Fruit fly (Drosophila melanogaster) whole organism, wandering third instar larva: ENCODE results near the gene Rop.

Experiments
- CG32264 ChIP-seq: fragments of 200-800 bp; sonication (Bioruptor generic); optimal IDR thresholded peaks from 2 replicates; lab custom pipeline; 2016; ENCODE audit warnings: missing biosample characterization, missing genetic modification characterization
- GATAd ChIP-seq: sonication (Bioruptor generic); optimal IDR thresholded peaks from 2 replicates; lab custom pipeline; 2016; ENCODE audit warnings: missing biosample characterization, missing genetic modification characterization
- HLH106 ChIP-seq: fragments of 200-800 bp; optimal IDR thresholded peaks from 3 replicates; lab custom pipeline; 2019; ENCODE audit warnings: missing biosample characterization, mild to moderate bottlenecking, missing genetic modification characterization, moderate library complexity
- Hr78 ChIP-seq: fragments of >200 bp; optimal IDR thresholded peaks from 2 replicates; lab custom pipeline; 2017; ENCODE audit warnings: missing biosample characterization, missing genetic modification characterization
- Mio ChIP-seq: sonication (Bioruptor generic); optimal IDR thresholded peaks from 2 replicates; lab custom pipeline; 2016; ENCODE audit warnings: missing biosample characterization, missing genetic modification characterization
- h ChIP-seq: fragments of 200-800 bp; sonication (Bioruptor generic); optimal IDR thresholded peaks from 3 replicates; lab custom pipeline; 2016; ENCODE audit warnings: missing biosample characterization, mild to moderate bottlenecking, missing genetic modification characterization
- lola ChIP-seq: fragments of >200 bp; optimal IDR thresholded peaks from 2 replicates; lab custom pipeline; 2017; ENCODE audit warnings: missing biosample characterization, missing genetic modification characterization
- pan ChIP-seq: fragments of >200 bp; optimal IDR thresholded peaks from 2 replicates; lab custom pipeline; 2017
- psq ChIP-seq: fragments of 200-800 bp; sonication (Bioruptor generic); optimal IDR thresholded peaks from 3 replicates; lab custom pipeline; 2017; ENCODE audit warnings: missing biosample characterization, mild to moderate bottlenecking, missing genetic modification characterization, moderate library complexity
- usp ChIP-seq: fragments of >200 bp; optimal IDR thresholded peaks from 2 replicates; lab custom pipeline; 2017; ENCODE audit warnings: missing biosample characterization, missing genetic modification characterization

dm6 chr3L:4117493-4117892 lies 21.3 kb downstream of the Rop start:
- TF ChIP-seq GATAd (GFP tag; lab: Kevin White, UChicago), result no peak
- no peak for TF ChIP-seq pan (lab: Kevin White, UChicago)
- no peak for TF ChIP-seq psq (GFP tag; lab: Kevin White, UChicago)
- TF ChIP-seq Hr78 (GFP tag; lab: Kevin White, UChicago), result no peak
- no peak for TF ChIP-seq CG32264 (GFP tag; lab: Kevin White, UChicago)
- no peak for TF ChIP-seq h (GFP tag; lab: Kevin White, UChicago)
- TF ChIP-seq lola (GFP tag; lab: Kevin White, UChicago), result no peak
- TF ChIP-seq usp (GFP tag; lab: Kevin White, UChicago), result no peak
- TF ChIP-seq Mio (GFP tag; lab: Kevin White, UChicago), result no peak
- TF ChIP-seq HLH106, result no peak
